Worm (Caenorhabditis elegans): ENCODE measurements around the gene ZK666.12.

ZK666.12 gene

DNA sequence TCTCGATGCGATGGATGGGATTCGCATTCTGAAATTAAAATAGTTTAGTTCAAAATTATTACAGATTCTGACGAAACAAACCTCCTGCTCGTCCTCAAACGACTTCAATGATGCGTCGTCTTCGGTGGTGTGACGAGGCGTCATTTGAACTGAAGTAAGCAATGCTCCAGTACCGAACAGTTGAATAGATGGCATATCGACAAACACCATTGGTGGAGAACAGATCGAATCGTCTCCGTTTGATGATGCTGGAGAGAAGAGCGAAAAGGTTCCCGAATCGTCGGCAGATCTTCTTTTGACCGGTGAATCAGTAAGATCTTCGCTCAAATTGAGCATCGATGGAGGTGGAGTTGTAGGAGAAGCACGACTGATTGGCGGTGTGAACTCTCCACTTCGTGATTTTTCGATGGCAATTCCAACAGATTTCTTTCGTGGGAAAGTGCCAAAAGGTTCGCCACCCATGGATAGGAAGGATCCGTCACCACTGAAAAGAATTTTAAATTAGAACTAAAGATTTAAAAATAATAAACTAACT is 48.4 kb downstream of the ZK666.12 start (continued):
- no peak; the same call in 1 of the 2 replicates for TF ChIP-seq F39B2.1 (GFP tag; IDR thresholded peaks at IDR 0.05)
- TF ChIP-seq D2030.7 (GFP tag; IDR thresholded peaks at IDR 0.05): no peak
- TF ChIP-seq tbx-9 (tag; optimal IDR thresholded peaks at IDR 0.05; ENCODE audit: borderline replicate concordance): no peak
- TF ChIP-seq ets-4 (GFP tag; optimal IDR thresholded peaks at IDR 0.05): peak; percentile 19
- no peak for TF ChIP-seq ceh-100 (GFP tag; IDR thresholded peaks at IDR 0.05)
- TF ChIP-seq lin-35 (GFP tag; optimal IDR thresholded peaks at IDR 0.05): peak in 1 of 3 experiments; percentile 23
- no peak for TF ChIP-seq nfya-1 (tag; optimal IDR thresholded peaks at IDR 0.05; ENCODE audit: borderline replicate concordance, insufficient read depth)
- TF ChIP-seq dox-1 (GFP tag; IDR thresholded peaks at IDR 0.05): no peak
- 0 out of 2 replicates have a peak, but pooled peaks have one; percentile 9 for TF ChIP-seq cebp-1 (GFP tag; IDR thresholded peaks at IDR 0.05)
- peak; percentile 35 for TF ChIP-seq cebp-1 (tag; optimal IDR thresholded peaks at IDR 0.05)
- TF ChIP-seq ztf-28 (GFP tag; IDR thresholded peaks at IDR 0.05): no peak
- TF ChIP-seq tbp1 (GFP tag; optimal IDR thresholded peaks at IDR 0.05): no peak
- TF ChIP-seq bed-1 (GFP tag; IDR thresholded peaks at IDR 0.05): 0 out of 2 replicates have a peak, but pooled peaks have one; percentile 26
- peak; percentile 9; the same call in 1 of the 2 replicates for TF ChIP-seq B0336.3 (GFP tag; IDR thresholded peaks at IDR 0.05)
- TF ChIP-seq ztf-3 (GFP tag; optimal IDR thresholded peaks at IDR 0.05): no peak
- TF ChIP-seq die-1 (tag; optimal IDR thresholded peaks at IDR 0.05): no peak
- no peak for TF ChIP-seq lag-1 (GFP tag; IDR thresholded peaks at IDR 0.05)
- TF ChIP-seq F52B5.7 (tag; optimal IDR thresholded peaks at IDR 0.05): no peak
- TF ChIP-seq Y53G8AR.9 (GFP tag; conservative IDR thresholded peaks at IDR 0.05): peak; percentile 44
- TF ChIP-seq nfyb-1 (GFP tag; IDR thresholded peaks at IDR 0.05): peak; percentile 59; the same call in 1 of the 2 replicates
- TF ChIP-seq lin-54 (GFP tag; optimal IDR thresholded peaks at IDR 0.05): no peak
- TF ChIP-seq F22D6.2 (tag; optimal IDR thresholded peaks at IDR 0.05): no peak
- no peak for TF ChIP-seq rcor-1 (GFP tag; IDR thresholded peaks at IDR 0.05)
- no peak for TF ChIP-seq ceh-91 (GFP tag; IDR thresholded peaks at IDR 0.05)
- no peak for TF ChIP-seq F23B12.7 (tag; optimal IDR thresholded peaks at IDR 0.05; ENCODE audit: insufficient read depth)
- no peak for TF ChIP-seq lsl-1 (GFP tag; optimal IDR thresholded peaks at IDR 0.05)
- no peak for TF ChIP-seq nhr-27 (tag; optimal IDR thresholded peaks at IDR 0.05)

ce11 chrII:10545213-10545612 is 49.2 kb downstream of the ZK666.12 start:
- no peak for TF ChIP-seq attf-5 (GFP tag; optimal IDR thresholded peaks at IDR 0.05)
- TF ChIP-seq aptf-3 (GFP tag; IDR thresholded peaks at IDR 0.05): peak; percentile 39; the same call in 1 of the 2 replicates
- peak; percentile 34 for TF ChIP-seq lin-54 (GFP tag; optimal IDR thresholded peaks at IDR 0.05)
- no peak for TF ChIP-seq ztf-26 (tag; optimal IDR thresholded peaks at IDR 0.05)
- TF ChIP-seq B0035.1 (tag; optimal IDR thresholded peaks at IDR 0.05): peak; percentile 13
- 0 out of 2 replicates have a peak, but pooled peaks have one; percentile 10 for TF ChIP-seq K11D2.4 (GFP tag; IDR thresholded peaks at IDR 0.05)
- 0 out of 2 replicates have a peak, but pooled peaks have one; percentile 13 for TF ChIP-seq madf-6 (GFP tag; IDR thresholded peaks at IDR 0.05)
- TF ChIP-seq snpc-1.3 (tag; optimal IDR thresholded peaks at IDR 0.05; ENCODE audit: insufficient read depth): peak; percentile 40
- no peak for TF ChIP-seq atf-7 (tag; optimal IDR thresholded peaks at IDR 0.05)
- peak; percentile 87 for TF ChIP-seq tbp1 (GFP tag; optimal IDR thresholded peaks at IDR 0.05)
- TF ChIP-seq hmg-1.2 (GFP tag; IDR thresholded peaks at IDR 0.05): 0 out of 2 replicates have a peak, but pooled peaks have one; percentile 20
- TF ChIP-seq die-1 (tag; optimal IDR thresholded peaks at IDR 0.05): peak; percentile 1
- TF ChIP-seq F39B2.1 (GFP tag; IDR thresholded peaks at IDR 0.05): no peak
- TF ChIP-seq ztf-25 (GFP tag; IDR thresholded peaks at IDR 0.05): no peak
- peak; percentile 10 for TF ChIP-seq hrde-1 (tag; optimal IDR thresholded peaks at IDR 0.05; ENCODE audit: borderline replicate concordance)
- TF ChIP-seq K12H6.12 (tag; optimal IDR thresholded peaks at IDR 0.05): no peak
- no peak for TF ChIP-seq zim-3 (tag; optimal IDR thresholded peaks at IDR 0.05)
- TF ChIP-seq F33H1.4 (GFP tag; IDR thresholded peaks at IDR 0.05): 0 out of 2 replicates have a peak, but pooled peaks have one; percentile 7
- TF ChIP-seq Y79H2A.3 (GFP tag; conservative IDR thresholded peaks at IDR 0.05): peak; percentile 61; the same call in 1 of the 2 replicates
- TF ChIP-seq Y56A3A.18 (GFP tag; IDR thresholded peaks at IDR 0.05): peak; percentile 10; the same call in 1 of the 2 replicates
- peak; percentile 63 for TF ChIP-seq B0261.1 (tag; optimal IDR thresholded peaks at IDR 0.05)
- TF ChIP-seq mel-28 (tag; optimal IDR thresholded peaks at IDR 0.05; ENCODE audit: borderline replicate concordance): no peak
- TF ChIP-seq ZK185.1 (tag; optimal IDR thresholded peaks at IDR 0.05; ENCODE audit: poor library complexity, severe bottlenecking): no peak
- TF ChIP-seq rcor-1 (GFP tag; IDR thresholded peaks at IDR 0.05): no peak
- 0 out of 2 replicates have a peak, but pooled peaks have one; percentile 26 for TF ChIP-seq lag-1 (GFP tag; IDR thresholded peaks at IDR 0.05)
